Worm (Caenorhabditis elegans): ENCODE data around the gene C08E8.11.
A peak's percentile ranks its signal among the peaks of the same experiment; 100 is the strongest.

The C08E8.11 gene

ce11 chrV:18374194-18374593 lies 23.4 kb downstream of the C08E8.11 start, which contains the start of gene Y51A2B.2:
Gene Y51A2B.2 (plus strand): TSS chrV:18374494.
- TF ChIP-seq lsy-2 (tag; optimal IDR thresholded peaks at IDR 0.05) (no peak), lin-29 (GFP tag; IDR thresholded peaks at IDR 0.05) (no peak), skn-1 (tag; optimal IDR thresholded peaks at IDR 0.05) (no peak), ZK546.5 (tag; optimal IDR thresholded peaks at IDR 0.05) (no peak), nhr-48 (tag; optimal IDR thresholded peaks at IDR 0.05) (no peak), F10B5.3 (tag; optimal IDR thresholded peaks at IDR 0.05) (no peak), attf-4 (tag; optimal IDR thresholded peaks at IDR 0.05) (no peak)

ce11 chrV:18375551-18375950 lies 24.7 kb downstream of the C08E8.11 start:
- TF ChIP-seq ceh-28 (tag; optimal IDR thresholded peaks at IDR 0.05) (peak; percentile 78), hif-1 (tag; optimal IDR thresholded peaks at IDR 0.05) (no peak)

ce11 chrV:18378819-18379218 lies 28.0 kb downstream of the C08E8.11 start, which contains the start of gene Y51A2B.8:
Gene Y51A2B.8 (plus strand): TSS chrV:18379119.
- no peak for TF ChIP-seq fos-1 (tag; optimal IDR thresholded peaks at IDR 0.05)
- TF ChIP-seq zfp-3 (GFP tag; conservative IDR thresholded peaks at IDR 0.05): no peak
- no peak for TF ChIP-seq skn-1 (tag; optimal IDR thresholded peaks at IDR 0.05)
- no peak for TF ChIP-seq hmg-1.1 (GFP tag; IDR thresholded peaks at IDR 0.05)
- TF ChIP-seq dmd-9 (GFP tag; IDR thresholded peaks at IDR 0.05): no peak
- TF ChIP-seq aly-2 (tag; optimal IDR thresholded peaks at IDR 0.05): no peak
- TF ChIP-seq daf-16 (GFP tag; optimal IDR thresholded peaks at IDR 0.05): no peak
- TF ChIP-seq daf-16 (tag; optimal IDR thresholded peaks at IDR 0.05): no peak
- TF ChIP-seq R02D3.7 (tag; optimal IDR thresholded peaks at IDR 0.05): no peak
- TF ChIP-seq daf-12 (tag; optimal IDR thresholded peaks at IDR 0.05): no peak
- TF ChIP-seq lsy-2 (tag; optimal IDR thresholded peaks at IDR 0.05): no peak
- TF ChIP-seq ama-1 (optimal IDR thresholded peaks at IDR 0.05): no peak
- no peak for TF ChIP-seq spr-1 (tag; optimal IDR thresholded peaks at IDR 0.05)
- TF ChIP-seq nhr-48 (tag; optimal IDR thresholded peaks at IDR 0.05): no peak
- TF ChIP-seq unc-62 (GFP tag; optimal IDR thresholded peaks at IDR 0.05 in 1 of 2): no peak
- TF ChIP-seq unc-62 (tag; optimal IDR thresholded peaks at IDR 0.05): no peak
- no peak for TF ChIP-seq D1046.2 (GFP tag; IDR thresholded peaks at IDR 0.05)
- TF ChIP-seq zag-1 (tag; optimal IDR thresholded peaks at IDR 0.05): no peak

DNA sequence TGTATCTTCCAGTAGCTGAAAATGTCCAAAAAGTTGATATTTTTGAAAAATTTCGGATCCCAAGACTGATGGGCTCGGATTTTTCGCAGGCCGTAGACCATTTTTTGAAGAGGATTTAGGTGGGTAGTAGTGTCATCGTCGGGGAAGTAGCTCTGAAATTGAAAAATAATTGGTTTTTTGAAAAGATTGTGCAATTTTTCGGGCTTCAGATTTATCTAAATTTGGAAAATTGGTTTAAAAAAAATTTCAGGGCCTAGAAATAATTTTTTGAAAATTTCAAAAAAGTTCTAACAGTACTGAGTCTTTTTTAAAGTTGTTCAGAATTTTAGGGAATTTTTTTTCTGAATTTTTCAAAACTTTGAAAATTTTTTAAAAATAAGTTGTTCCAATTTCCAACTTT lies 31.8 kb downstream of the C08E8.11 start, which contains the start of gene nhr-288:
Gene nhr-288, minus strand, starts transcription at position 101 of the 400 bp plus-strand sequence.
- TF ChIP-seq pqm-1 (tag; optimal IDR thresholded peaks at IDR 0.05) (no peak), unc-62 (GFP tag; optimal IDR thresholded peaks at IDR 0.05 in 1 of 2) (peak in 1 of 2 experiments; percentile 9), unc-62 (tag; optimal IDR thresholded peaks at IDR 0.05) (no peak), daf-16 (GFP tag; optimal IDR thresholded peaks at IDR 0.05) (no peak), daf-16 (tag; optimal IDR thresholded peaks at IDR 0.05) (no peak)

ce11 chrV:18389046-18389445 lies 38.2 kb downstream of the C08E8.11 start, which contains the start of the genes Y51A2B.4 and Y51A2B.5:
Gene Y51A2B.4 (minus strand): TSS chrV:18389146.
Gene Y51A2B.5 (plus strand): TSS chrV:18389277.
- TF ChIP-seq dmd-6 (GFP tag; IDR thresholded peaks at IDR 0.05) (no peak), R02D3.7 (tag; optimal IDR thresholded peaks at IDR 0.05) (no peak), mdl-1 (tag; optimal IDR thresholded peaks at IDR 0.05) (no peak), nhr-41 (GFP tag; IDR thresholded peaks at IDR 0.05) (no peak), ceh-28 (tag; optimal IDR thresholded peaks at IDR 0.05) (no peak), ZK337.2 (GFP tag; IDR thresholded peaks at IDR 0.05) (no peak), set-16 (GFP tag; IDR thresholded peaks at IDR 0.05) (no peak), zag-1 (tag; optimal IDR thresholded peaks at IDR 0.05) (no peak)

- TF ChIP-seq ztf-11 (tag; optimal IDR thresholded peaks at IDR 0.05) (no peak), aly-2 (tag; optimal IDR thresholded peaks at IDR 0.05) (no peak), nhr-48 (tag; optimal IDR thresholded peaks at IDR 0.05) (no peak), nhr-76 (tag; optimal IDR thresholded peaks at IDR 0.05) (no peak), T20F7.1 (GFP tag; optimal IDR thresholded peaks at IDR 0.05) (no peak), F44E2.7 (GFP tag; IDR thresholded peaks at IDR 0.05) (no peak), mxl-3 (GFP tag; optimal IDR thresholded peaks at IDR 0.05) (no peak), spr-1 (tag; optimal IDR thresholded peaks at IDR 0.05) (no peak), ces-1 (GFP tag; optimal IDR thresholded peaks at IDR 0.05) (no peak), lin-15B (tag; optimal IDR thresholded peaks at IDR 0.05) (no peak), nhr-111 (GFP tag; optimal IDR thresholded peaks at IDR 0.05) (no peak), hmg-1.1 (GFP tag; IDR thresholded peaks at IDR 0.05) (no peak), zip-2 (tag; optimal IDR thresholded peaks at IDR 0.05) (no peak), hlh-30 (tag; optimal IDR thresholded peaks at IDR 0.05; ENCODE audit: insufficient read depth) (no peak), ZK546.5 (tag; optimal IDR thresholded peaks at IDR 0.05) (no peak), cey-2 (tag; optimal IDR thresholded peaks at IDR 0.05; ENCODE audit: borderline replicate concordance, insufficient read depth) (no peak), ztf-7 (tag; optimal IDR thresholded peaks at IDR 0.05) (no peak), dmd-6 (GFP tag; IDR thresholded peaks at IDR 0.05) (no peak)
Observed at ce11 chrV:18394203-18394602, 43.4 kb downstream of the C08E8.11 start, which contains the start of gene Y51A2B.6. Gene Y51A2B.6 (minus strand): TSS chrV:18394303.
